Fruit fly (Drosophila melanogaster): Measurements from ENCODE around the gene CG32270.

CG32270 gene

dm6 chr3L:3222643-3223389, 14.0 kb upstream of the CG32270 start, which contains the start of the genes RpL28 and eIF1 (continued):
- peak; percentile 56 for TF ChIP-seq gsb (GFP tag; IDR thresholded peaks at IDR 0.05)
- peak; percentile 73 for TF ChIP-seq CG10321 (GFP tag; IDR thresholded peaks at IDR 0.05)
- TF ChIP-seq BtbVII (GFP tag; optimal IDR thresholded peaks at IDR 0.05), result peak; percentile 89
- TF ChIP-seq Bteb2 (GFP tag; optimal IDR thresholded peaks at IDR 0.05), result peak; percentile 86
- TF ChIP-seq kni (GFP tag; optimal IDR thresholded peaks at IDR 0.05), result peak; percentile 94
- peak; percentile 89 for TF ChIP-seq CG9932 (GFP tag; IDR thresholded peaks at IDR 0.05)
- TF ChIP-seq CG5180 (GFP tag; optimal IDR thresholded peaks at IDR 0.05), result peak; percentile 81
- peak; percentile 98 for TF ChIP-seq CG13775 (GFP tag; optimal IDR thresholded peaks at IDR 0.05)
- TF ChIP-seq nmo (GFP tag; optimal IDR thresholded peaks at IDR 0.05), result peak; percentile 90
- peak; percentile 59 for TF ChIP-seq D19A (tag; optimal IDR thresholded peaks at IDR 0.05)
- TF ChIP-seq pum (GFP tag; optimal IDR thresholded peaks at IDR 0.05), result peak; percentile 85
- peak; percentile 82 for TF ChIP-seq lmd (GFP tag; IDR thresholded peaks at IDR 0.05)
- peak; percentile 79 for TF ChIP-seq tgo (GFP tag; IDR thresholded peaks at IDR 0.05)
- TF ChIP-seq CG10431 (GFP tag; optimal IDR thresholded peaks at IDR 0.05), result peak; percentile 90
- TF ChIP-seq prd (optimal IDR thresholded peaks at IDR 0.05), result no peak
- TF ChIP-seq prd (GFP tag; IDR thresholded peaks at IDR 0.05), result peak; percentile 74
- TF ChIP-seq CG3838 (GFP tag; optimal IDR thresholded peaks at IDR 0.05), result peak; percentile 84
- TF ChIP-seq CG16863 (GFP tag; optimal IDR thresholded peaks at IDR 0.05), result peak; percentile 83
- TF ChIP-seq hbn (GFP tag; IDR thresholded peaks at IDR 0.05; ENCODE audit: partially characterized antibody), result peak; percentile 64
- TF ChIP-seq CG6765 (GFP tag; optimal IDR thresholded peaks at IDR 0.05), result peak; percentile 95
- TF ChIP-seq Lhr (GFP tag; optimal IDR thresholded peaks at IDR 0.05), result peak; percentile 94
- TF ChIP-seq crol (GFP tag; IDR thresholded peaks at IDR 0.05), result peak; percentile 36; the same call in 1 of the 2 replicates
- TF ChIP-seq CG4820 (GFP tag; optimal IDR thresholded peaks at IDR 0.05), result peak; percentile 82
- TF ChIP-seq seq (GFP tag; IDR thresholded peaks at IDR 0.05), result peak; percentile 61; the same call in 1 of the 2 replicates
- TF ChIP-seq CG3065 (GFP tag; optimal IDR thresholded peaks at IDR 0.05), result peak; percentile 87
- peak; percentile 93 for TF ChIP-seq CG4424 (GFP tag; optimal IDR thresholded peaks at IDR 0.05)
- TF ChIP-seq ap (GFP tag; IDR thresholded peaks at IDR 0.05), result peak; percentile 84
- TF ChIP-seq Sry-β (GFP tag; optimal IDR thresholded peaks at IDR 0.05), result peak; percentile 66
- peak; percentile 89 for TF ChIP-seq ken (GFP tag; IDR thresholded peaks at IDR 0.05)
- peak; percentile 63; the same call in 2 of the 3 replicates for TF ChIP-seq CG11695 (GFP tag; IDR thresholded peaks at IDR 0.05)
- peak; percentile 60 for TF ChIP-seq ERR (GFP tag; optimal IDR thresholded peaks at IDR 0.05)
- peak; percentile 59; the same call in 1 of the 2 replicates for TF ChIP-seq CG4360 (GFP tag; IDR thresholded peaks at IDR 0.05)
- peak; percentile 22 for TF ChIP-seq Neu2 (GFP tag; optimal IDR thresholded peaks at IDR 0.05; ENCODE audit: borderline replicate concordance)
- TF ChIP-seq Trl (optimal IDR thresholded peaks at IDR 0.05), result no peak
- TF ChIP-seq Trl (GFP tag; optimal IDR thresholded peaks at IDR 0.05), result peak; percentile 94
- peak; percentile 83 for TF ChIP-seq CG18011 (GFP tag; optimal IDR thresholded peaks at IDR 0.05)
- no peak for TF ChIP-seq tio (GFP tag; optimal IDR thresholded peaks at IDR 0.05)
- peak; percentile 91 for TF ChIP-seq CHES-1-like (GFP tag; optimal IDR thresholded peaks at IDR 0.05)
- peak; percentile 91 for TF ChIP-seq sob (GFP tag; IDR thresholded peaks at IDR 0.05)
- peak; percentile 43; the same call in 1 of the 2 replicates for TF ChIP-seq MBD-R2 (GFP tag; IDR thresholded peaks at IDR 0.05)
- no peak for TF ChIP-seq D (optimal IDR thresholded peaks at IDR 0.05)
- TF ChIP-seq D (GFP tag; optimal IDR thresholded peaks at IDR 0.05), result peak; percentile 90
- peak; percentile 83 for TF ChIP-seq grn (GFP tag; optimal IDR thresholded peaks at IDR 0.05)
- TF ChIP-seq CG30020 (tag; optimal IDR thresholded peaks at IDR 0.05), result peak; percentile 85
- peak; percentile 78 for TF ChIP-seq CG16815 (GFP tag; optimal IDR thresholded peaks at IDR 0.05)
- peak; percentile 73 for TF ChIP-seq Abd-B (GFP tag; optimal IDR thresholded peaks at IDR 0.05)
- TF ChIP-seq run (tag; optimal IDR thresholded peaks at IDR 0.05), result peak; percentile 54
- TF ChIP-seq Elba2 (GFP tag; optimal IDR thresholded peaks at IDR 0.05), result peak; percentile 62
- peak; percentile 80 for TF ChIP-seq Chrac-16 (GFP tag; optimal IDR thresholded peaks at IDR 0.05)
- peak; percentile 89 for TF ChIP-seq da (GFP tag; optimal IDR thresholded peaks at IDR 0.05)
